Fruit fly (Drosophila melanogaster) whole organism: ENCODE results near the gene Larp4B.

Source experiments
- CG8478 ChIP-seq: fragments of >200 bp; optimal IDR thresholded peaks from 2 replicates; lab custom pipeline; 2018; ENCODE audit warnings: inconsistent platforms
- Dll ChIP-seq: fragments of >200 bp; optimal IDR thresholded peaks from 2 replicates; lab custom pipeline; 2017
- EcR ChIP-seq, 2 experiments: fragments of >200 bp; optimal IDR thresholded peaks; 2 replicates each; lab custom pipeline; 2017; ENCODE audit warnings: missing biosample characterization in 2 of 2, missing genetic modification characterization in 2 of 2, missing genetic modification reagents in 2 of 2
- pan ChIP-seq: fragments of >200 bp; optimal IDR thresholded peaks from 2 replicates; lab custom pipeline; 2017
- psq ChIP-seq: fragments of >200 bp; optimal IDR thresholded peaks from 2 replicates; lab custom pipeline; 2017
- usp ChIP-seq: fragments of >200 bp; optimal IDR thresholded peaks from 2 replicates; lab custom pipeline; 2017; ENCODE audit warnings: missing biosample characterization, missing genetic modification characterization, mixed read lengths

- TF ChIP-seq CG8478 (lab: Kevin White, UChicago): no peak
- no peak for TF ChIP-seq psq (lab: Kevin White, UChicago)
- TF ChIP-seq EcR (GFP tag; optimal IDR thresholded peaks at IDR 0.05; lab: Kevin White, UChicago): no peak
- TF ChIP-seq pan (lab: Kevin White, UChicago): no peak
- TF ChIP-seq Dll (lab: Kevin White, UChicago): no peak
- TF ChIP-seq usp: no peak
Observed at dm6 chr3L:3218859-3219258, 5.8 kb upstream of the Larp4B start, which contains the start of the genes hob and nSMase.
